Worm (Caenorhabditis elegans): Measurements from ENCODE around the gene gpcp-2.

The gpcp-2 gene

DNA sequence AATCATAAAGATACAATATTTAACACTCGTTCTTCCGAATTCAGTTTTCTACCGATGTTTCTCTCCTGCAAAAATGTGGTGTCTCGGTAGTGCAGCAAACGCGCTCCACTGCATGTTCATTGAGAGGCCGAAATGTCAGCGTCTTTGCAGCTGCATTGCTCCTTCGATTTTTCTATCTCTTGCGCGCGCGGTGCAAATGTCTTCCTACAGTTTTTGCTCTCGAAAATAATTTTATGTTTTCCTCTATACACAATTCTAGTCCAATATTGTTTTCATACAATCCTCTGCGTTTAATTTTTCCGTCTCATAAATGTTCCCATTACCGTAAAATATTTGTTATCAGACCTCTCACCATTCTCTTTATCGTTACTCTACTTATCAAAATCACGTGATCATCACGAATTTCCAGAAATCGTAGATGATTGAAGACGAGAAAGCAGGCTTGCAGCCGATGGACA is 10.8 kb downstream of the gpcp-2 start, which contains the start of gene ufd-2:
ufd-2 (plus strand) TSS at position 408 of the 458 bp plus-strand sequence.
- TF ChIP-seq ztf-18 (tag; optimal IDR thresholded peaks at IDR 0.05) (peak; percentile 80), dpl-1 (GFP tag; optimal IDR thresholded peaks at IDR 0.05) (peak; percentile 48), F52B5.7 (tag; optimal IDR thresholded peaks at IDR 0.05) (no peak), ztf-26 (tag; optimal IDR thresholded peaks at IDR 0.05) (no peak), ztf-6 (GFP tag; IDR thresholded peaks at IDR 0.05) (no peak), mes-4 (tag; optimal IDR thresholded peaks at IDR 0.05) (no peak), Y53F4B.3 (GFP tag; IDR thresholded peaks at IDR 0.05) (no peak), madf-3 (GFP tag; IDR thresholded peaks at IDR 0.05) (no peak), repo-1 (tag; optimal IDR thresholded peaks at IDR 0.05) (no peak), snpc-1.3 (tag; optimal IDR thresholded peaks at IDR 0.05; ENCODE audit: insufficient read depth) (no peak), D2030.7 (GFP tag; IDR thresholded peaks at IDR 0.05) (peak; percentile 77), tbp1 (GFP tag; optimal IDR thresholded peaks at IDR 0.05) (no peak), lir-1 (GFP tag; conservative IDR thresholded peaks at IDR 0.05) (no peak), ceh-100 (GFP tag; IDR thresholded peaks at IDR 0.05) (peak; percentile 93), K11D2.4 (GFP tag; IDR thresholded peaks at IDR 0.05) (no peak), B0019.2 (GFP tag; conservative IDR thresholded peaks at IDR 0.05) (no peak), B0261.1 (tag; optimal IDR thresholded peaks at IDR 0.05) (no peak), lin-40 (tag; optimal IDR thresholded peaks at IDR 0.05) (peak; percentile 44), tlf-1 (GFP tag; optimal IDR thresholded peaks at IDR 0.05) (no peak), aptf-2 (GFP tag; conservative IDR thresholded peaks at IDR 0.05) (no peak), ceh-27 (GFP tag; optimal IDR thresholded peaks at IDR 0.05) (no peak), egl-18 (GFP tag; IDR thresholded peaks at IDR 0.05) (no peak), hmg-1.2 (GFP tag; IDR thresholded peaks at IDR 0.05) (peak; percentile 61; the same call in 1 of the 2 replicates), athp-1 (tag; optimal IDR thresholded peaks at IDR 0.05) (no peak), dpff-1 (tag; optimal IDR thresholded peaks at IDR 0.05) (no peak), attf-3 (GFP tag; conservative IDR thresholded peaks at IDR 0.05) (peak; percentile 59; the same call in 1 of the 2 replicates), mxl-1 (tag; optimal IDR thresholded peaks at IDR 0.05) (no peak), F57A8.1 (GFP tag; optimal IDR thresholded peaks at IDR 0.05) (no peak), nfya-1 (tag; optimal IDR thresholded peaks at IDR 0.05; ENCODE audit: borderline replicate concordance, insufficient read depth) (no peak), ets-4 (GFP tag; optimal IDR thresholded peaks at IDR 0.05) (no peak), F57C9.4 (tag; optimal IDR thresholded peaks at IDR 0.05) (no peak), hlh-12 (tag; optimal IDR thresholded peaks at IDR 0.05) (no peak), ceh-40 (GFP tag; IDR thresholded peaks at IDR 0.05) (no peak), K12H6.12 (tag; optimal IDR thresholded peaks at IDR 0.05) (peak; percentile 46), Y67H2A.10 (GFP tag; conservative IDR thresholded peaks at IDR 0.05) (no peak), B0336.3 (GFP tag; IDR thresholded peaks at IDR 0.05) (no peak; the same call in 1 of the 2 replicates), ekl-4 (GFP tag; IDR thresholded peaks at IDR 0.05) (no peak), C17E4.6 (GFP tag; IDR thresholded peaks at IDR 0.05) (no peak), T07F8.4 (tag; optimal IDR thresholded peaks at IDR 0.05) (no peak), lsy-27 (tag; optimal IDR thresholded peaks at IDR 0.05; ENCODE audit: borderline replicate concordance, insufficient read depth) (no peak), ztf-22 (GFP tag; optimal IDR thresholded peaks at IDR 0.05) (no peak), madf-6 (GFP tag; IDR thresholded peaks at IDR 0.05) (no peak), F22D6.2 (tag; optimal IDR thresholded peaks at IDR 0.05) (no peak), chd-7 (tag; optimal IDR thresholded peaks at IDR 0.05) (no peak), pbrm-1 (GFP tag; IDR thresholded peaks at IDR 0.05) (no peak), lag-1 (GFP tag; IDR thresholded peaks at IDR 0.05) (no peak), T26A5.8 (tag; optimal IDR thresholded peaks at IDR 0.05) (no peak), ccch-3 (GFP tag; optimal IDR thresholded peaks at IDR 0.05) (no peak), sptf-2 (GFP tag; optimal IDR thresholded peaks at IDR 0.05) (no peak), nhr-27 (tag; optimal IDR thresholded peaks at IDR 0.05) (no peak)
